Worm (Caenorhabditis elegans) whole organism, L2 larva: Measurements from ENCODE around the gene col-68.

ENCODE experiments used
- C34F6.9 ChIP-seq: fragments of 150-350 bp; optimal IDR thresholded peaks from 2 replicates; lab custom pipeline; 2014; ENCODE audit warnings: missing biosample characterization, missing genetic modification characterization
- F13H6.1 ChIP-seq: sonication (generic microtip); optimal IDR thresholded peaks from 2 replicates; lab custom pipeline; 2016; ENCODE audit warnings: missing genetic modification characterization, missing compliant biosample characterization
- Y55F3AM.14 ChIP-seq: fragments of 200-800 bp; sonication (Bioruptor generic); optimal IDR thresholded peaks from 2 replicates; lab custom pipeline; 2018; ENCODE audit warnings: mild to moderate bottlenecking, missing genetic modification characterization, missing compliant biosample characterization
- ZK546.5 ChIP-seq: sonication (generic microtip); optimal IDR thresholded peaks from 2 replicates; lab custom pipeline; 2017; ENCODE audit warnings: missing biosample characterization, missing genetic modification characterization
- aly-2 ChIP-seq: fragments of 150-350 bp; optimal IDR thresholded peaks from 2 replicates; lab custom pipeline; 2014; ENCODE audit warnings: missing biosample characterization, missing genetic modification characterization
- ama-1 ChIP-seq: fragments of 150-350 bp; optimal IDR thresholded peaks from 2 replicates; lab custom pipeline; 2018; ENCODE audit warnings: inconsistent platforms
- blmp-1 ChIP-seq: sonication (generic microtip); optimal IDR thresholded peaks from 2 replicates; lab custom pipeline; 2017; ENCODE audit warnings: missing genetic modification characterization, mild to moderate bottlenecking, missing compliant biosample characterization, antibody characterized with exemption, moderate library complexity; ENCODE audit not compliant: insufficient read depth
- ceh-16 ChIP-seq: fragments of 150-350 bp; optimal IDR thresholded peaks from 2 replicates; lab custom pipeline; 2014; ENCODE audit warnings: missing biosample characterization, missing genetic modification characterization
- ceh-82 ChIP-seq: fragments of 150-350 bp; optimal IDR thresholded peaks from 2 replicates; lab custom pipeline; 2014; ENCODE audit warnings: missing biosample characterization, missing genetic modification characterization
- crh-2 ChIP-seq: sonication (generic microtip); optimal IDR thresholded peaks from 2 replicates; lab custom pipeline; 2017; ENCODE audit warnings: missing biosample characterization, missing genetic modification characterization
- elt-1 ChIP-seq: fragments of 150-350 bp; optimal IDR thresholded peaks from 2 replicates; lab custom pipeline; 2014; ENCODE audit warnings: missing biosample characterization, missing genetic modification characterization
- fos-1 ChIP-seq: fragments of 150-350 bp; optimal IDR thresholded peaks from 2 replicates; lab custom pipeline; 2014; ENCODE audit warnings: missing biosample characterization, missing genetic modification characterization
- gmeb-1 ChIP-seq: fragments of 150-350 bp; optimal IDR thresholded peaks from 2 replicates; lab custom pipeline; 2014; ENCODE audit warnings: missing biosample characterization, missing genetic modification characterization
- lin-11 ChIP-seq: fragments of 150-350 bp; sonication (generic microtip); optimal IDR thresholded peaks from 2 replicates; lab custom pipeline; 2014; ENCODE audit warnings: missing biosample characterization, missing genetic modification characterization, inconsistent platforms, mixed read lengths
- lin-39 ChIP-seq: fragments of 150-350 bp; optimal IDR thresholded peaks from 2 replicates; lab custom pipeline; 2014; ENCODE audit warnings: missing biosample characterization, missing genetic modification reagents, missing genetic modification characterization
- lsy-2 ChIP-seq, 2 experiments: fragments of 150-350 bp in 1 of 2; sonication (generic microtip) in 1 of 2; optimal IDR thresholded peaks; 2 replicates each; lab custom pipeline; 2014 to 2017; ENCODE audit warnings: missing biosample characterization in 2 of 2, missing genetic modification characterization in 2 of 2
- mab-5 ChIP-seq: fragments of 150-350 bp; optimal IDR thresholded peaks from 2 replicates; lab custom pipeline; 2014; ENCODE audit warnings: missing biosample characterization, missing genetic modification characterization
- mbf-1 ChIP-seq: sonication (generic microtip); optimal IDR thresholded peaks from 2 replicates; lab custom pipeline; 2017; ENCODE audit warnings: missing biosample characterization, missing genetic modification characterization
- mdl-1 ChIP-seq, 2 experiments: fragments of 150-350 bp in 1 of 2; sonication (generic microtip) in 1 of 2; optimal IDR thresholded peaks; 2 replicates each; lab custom pipeline; 2017; ENCODE audit warnings: missing biosample characterization in 2 of 2, missing genetic modification characterization in 2 of 2
- nhr-11 ChIP-seq: fragments of 150-350 bp; optimal IDR thresholded peaks from 2 replicates; lab custom pipeline; 2014; ENCODE audit warnings: missing biosample characterization, missing genetic modification characterization
- nhr-129 ChIP-seq: fragments of 150-350 bp; optimal IDR thresholded peaks from 2 replicates; lab custom pipeline; 2014; ENCODE audit warnings: missing biosample characterization, missing genetic modification characterization
- nhr-21 ChIP-seq: fragments of 150-350 bp; optimal IDR thresholded peaks from 2 replicates; lab custom pipeline; 2014; ENCODE audit warnings: missing biosample characterization, missing genetic modification characterization
- nhr-23 ChIP-seq: fragments of 150-350 bp; optimal IDR thresholded peaks from 2 replicates; lab custom pipeline; 2014; ENCODE audit warnings: missing biosample characterization, missing genetic modification reagents, missing genetic modification characterization
- nhr-25 ChIP-seq: fragments of 150-350 bp; sonication (generic microtip); optimal IDR thresholded peaks from 3 replicates; lab custom pipeline; 2014; ENCODE audit warnings: missing biosample characterization, missing genetic modification characterization
- nhr-6 ChIP-seq: fragments of 150-350 bp; optimal IDR thresholded peaks from 2 replicates; lab custom pipeline; 2014; ENCODE audit warnings: missing biosample characterization, missing genetic modification characterization
- nhr-77 ChIP-seq: fragments of 150-350 bp; optimal IDR thresholded peaks from 2 replicates; lab custom pipeline; 2014; ENCODE audit warnings: missing biosample characterization, missing genetic modification characterization
- skn-1 ChIP-seq: sonication (generic microtip); optimal IDR thresholded peaks from 2 replicates; lab custom pipeline; 2017; ENCODE audit warnings: missing biosample characterization, missing genetic modification characterization
- sma-3 ChIP-seq: sonication (generic microtip); optimal IDR thresholded peaks from 2 replicates; lab custom pipeline; 2016; ENCODE audit warnings: missing genetic modification reagents, missing genetic modification characterization, missing compliant biosample characterization
- snpc-4 ChIP-seq: fragments of 150-350 bp; optimal IDR thresholded peaks from 2 replicates; lab custom pipeline; 2014; ENCODE audit warnings: missing biosample characterization, missing genetic modification characterization
- unc-55 ChIP-seq: fragments of 150-350 bp; sonication (generic microtip); optimal IDR thresholded peaks from 3 replicates; lab custom pipeline; 2014; ENCODE audit warnings: missing biosample characterization, missing genetic modification reagents, missing genetic modification characterization
- unc-62 ChIP-seq: fragments of 150-350 bp; optimal IDR thresholded peaks from 2 replicates; lab custom pipeline; 2014; ENCODE audit warnings: missing biosample characterization, missing genetic modification reagents, missing genetic modification characterization
- ztf-1 ChIP-seq: fragments of 200-800 bp; sonication (Bioruptor generic); conservative IDR thresholded peaks from 2 replicates; pipeline ENCODE4 v1.3.6; 2022; ENCODE audit warnings: missing genetic modification characterization, missing compliant biosample characterization
- ztf-4 ChIP-seq: fragments of 150-350 bp; optimal IDR thresholded peaks from 2 replicates; lab custom pipeline; 2014; ENCODE audit warnings: missing biosample characterization, missing genetic modification characterization

Gene col-68

DNA sequence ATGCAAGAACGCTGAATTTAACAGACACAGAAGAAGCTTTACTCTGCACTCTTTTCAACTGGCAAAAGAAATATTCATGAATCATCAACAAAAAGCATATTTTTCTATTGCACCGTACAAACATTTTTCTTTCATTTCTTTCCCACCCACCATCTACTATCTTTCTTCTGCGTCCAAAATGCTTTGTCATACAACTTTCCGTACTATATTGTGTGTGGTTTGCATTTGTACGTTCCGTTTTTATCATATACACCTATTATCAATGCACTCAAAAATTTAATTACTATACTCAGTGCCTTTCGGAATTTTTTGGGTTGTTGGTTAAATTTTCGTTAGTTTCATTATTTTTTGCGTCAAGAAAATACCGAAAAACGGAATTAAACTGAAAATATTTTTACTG lies 36.7 kb upstream of the col-68 start:
- TF ChIP-seq fos-1: peak; percentile 91
- TF ChIP-seq ztf-4: no peak
- TF ChIP-seq, all 48 proteins: peak for 1

DNA sequence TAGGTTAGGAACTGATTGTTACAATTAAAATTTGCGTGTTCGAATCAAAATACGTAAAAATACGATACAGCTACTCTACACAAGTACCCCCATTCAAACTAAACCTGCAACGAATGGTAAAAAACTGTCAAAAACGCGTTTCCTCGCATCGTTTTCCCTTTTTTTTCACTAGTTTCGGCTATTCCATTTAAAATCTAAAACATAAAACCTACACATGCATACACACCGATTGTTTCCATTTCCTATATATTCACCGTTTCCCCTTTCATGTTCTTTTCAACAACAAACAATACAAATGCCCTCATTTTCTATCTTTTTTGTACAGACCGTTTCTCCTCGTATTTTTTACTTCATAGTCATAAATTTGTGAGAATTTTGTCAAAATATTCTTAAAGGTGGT lies 35.6 kb upstream of the col-68 start:
- TF ChIP-seq gmeb-1 (tag; lab: Kevin White, UChicago): no peak
- no peak for TF ChIP-seq mdl-1 (tag; optimal IDR thresholded peaks at IDR 0.05; lab: Kevin White, UChicago)
- no peak for TF ChIP-seq lin-11 (tag; lab: Kevin White, UChicago)
- no peak for TF ChIP-seq mbf-1
- no peak for TF ChIP-seq ceh-82 (tag; lab: Kevin White, UChicago)
- TF ChIP-seq ztf-1 (GFP tag; lab: Robert Waterston, UW): no peak
- no peak for TF ChIP-seq nhr-25
- TF ChIP-seq elt-1 (tag; lab: Kevin White, UChicago): no peak
- TF ChIP-seq ztf-4: no peak

DNA sequence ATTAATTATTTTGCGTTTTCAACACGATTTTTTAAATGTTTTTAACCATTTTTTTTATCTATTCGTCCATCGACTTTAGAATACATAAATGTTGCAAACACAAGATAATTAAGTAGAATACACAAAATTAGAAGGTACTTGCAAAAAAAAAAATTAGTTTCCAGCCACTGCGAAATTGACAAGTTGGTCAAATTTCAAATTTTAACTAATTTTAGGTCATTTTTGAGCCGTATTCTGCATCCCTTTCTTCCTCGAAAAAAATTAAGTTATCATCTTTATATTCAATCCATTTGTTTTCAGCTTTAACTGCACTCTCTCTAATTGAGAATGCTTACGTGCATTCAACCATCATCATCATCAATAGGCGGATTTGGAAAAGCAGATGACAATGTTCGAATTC lies 35.0 kb upstream of the col-68 start, which contains the start of gene egl-26:
Gene egl-26 (plus strand): TSS at position 301 of the 400 bp plus-strand sequence.
- no peak for TF ChIP-seq fos-1
- TF ChIP-seq mab-5 (tag; lab: Kevin White, UChicago): no peak
- TF ChIP-seq nhr-21 (tag; lab: Kevin White, UChicago): no peak
- TF ChIP-seq sma-3 (GFP tag; lab: Kevin White, UChicago): no peak
- no peak for TF ChIP-seq unc-55 (GFP tag; lab: Kevin White, UChicago)
- no peak for TF ChIP-seq blmp-1 (tag; lab: Kevin White, UChicago)
- TF ChIP-seq ceh-82 (tag; lab: Kevin White, UChicago): no peak
- TF ChIP-seq unc-62: no peak
- TF ChIP-seq Y55F3AM.14: no peak
- TF ChIP-seq lin-39: no peak
- TF ChIP-seq elt-1 (tag; lab: Kevin White, UChicago): no peak
- TF ChIP-seq lin-11 (tag; lab: Kevin White, UChicago): no peak

DNA sequence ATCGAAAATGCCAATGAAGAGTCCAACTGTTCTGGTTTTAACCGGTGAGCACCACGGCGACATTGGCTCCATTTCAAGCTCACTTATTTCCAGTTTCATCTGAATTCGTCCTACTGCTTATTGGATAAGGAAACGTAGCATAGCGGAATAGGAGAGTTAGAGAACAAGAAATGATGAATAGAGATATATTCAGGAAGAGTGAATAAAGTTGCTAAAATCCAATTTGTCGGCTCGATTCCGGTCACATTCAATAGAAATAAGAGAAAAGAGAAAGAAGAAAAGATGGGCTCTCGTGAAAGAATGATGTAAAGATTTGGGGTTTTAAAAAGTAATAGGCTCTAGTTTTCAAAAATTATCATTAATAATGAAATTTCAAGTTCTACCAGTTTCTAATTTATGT lies 31.0 kb upstream of the col-68 start:
- TF ChIP-seq nhr-25: no peak
- no peak for TF ChIP-seq nhr-11 (tag; lab: Kevin White, UChicago)
- no peak for TF ChIP-seq nhr-6 (tag; lab: Kevin White, UChicago)
- TF ChIP-seq F13H6.1 (tag; lab: Kevin White, UChicago): peak; percentile 6
- TF ChIP-seq fos-1: no peak

DNA sequence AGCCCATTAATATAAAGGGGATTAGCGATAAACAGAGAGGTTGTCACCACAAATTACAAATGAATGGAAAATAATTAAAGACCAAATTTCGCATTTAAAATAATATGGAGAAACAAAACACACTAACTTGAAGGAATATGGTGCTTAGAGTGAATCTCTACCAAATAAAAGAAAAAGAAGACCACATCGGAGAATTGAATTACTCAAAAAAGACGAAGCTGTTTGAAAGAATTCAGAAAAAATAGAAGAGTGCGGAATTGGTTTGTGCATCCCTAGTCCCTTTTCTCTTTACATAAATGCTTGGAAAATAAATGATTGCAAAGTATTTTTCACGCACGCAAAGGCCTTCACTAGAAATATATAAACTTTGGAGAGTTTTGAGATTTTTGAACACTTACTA lies 30.4 kb upstream of the col-68 start:
- TF ChIP-seq lin-39: no peak
- TF ChIP-seq, all 48 proteins: peak for 0

DNA sequence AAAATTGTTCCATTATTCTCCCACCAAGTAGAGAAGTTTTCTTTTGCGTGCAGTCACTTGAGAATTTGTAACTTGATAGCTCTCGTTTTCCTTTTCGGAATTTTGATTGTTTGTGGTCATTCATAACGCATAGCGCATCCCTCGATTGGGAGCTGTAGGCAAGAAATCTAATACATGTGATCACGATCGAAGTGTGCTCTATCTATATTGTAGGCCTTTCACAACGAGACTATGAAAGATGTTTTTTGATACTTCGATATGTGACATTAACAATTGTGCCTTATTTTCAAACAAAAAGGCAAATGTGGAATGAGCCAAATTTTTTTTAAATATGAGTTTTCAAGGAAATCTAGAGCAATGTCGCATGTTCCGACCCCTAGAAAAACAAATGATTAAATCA lies 28.5 kb upstream of the col-68 start:
- TF ChIP-seq ztf-4: no peak
- no peak for TF ChIP-seq lsy-2 (tag; optimal IDR thresholded peaks at IDR 0.05; lab: Kevin White, UChicago)
- no peak for TF ChIP-seq nhr-129

DNA sequence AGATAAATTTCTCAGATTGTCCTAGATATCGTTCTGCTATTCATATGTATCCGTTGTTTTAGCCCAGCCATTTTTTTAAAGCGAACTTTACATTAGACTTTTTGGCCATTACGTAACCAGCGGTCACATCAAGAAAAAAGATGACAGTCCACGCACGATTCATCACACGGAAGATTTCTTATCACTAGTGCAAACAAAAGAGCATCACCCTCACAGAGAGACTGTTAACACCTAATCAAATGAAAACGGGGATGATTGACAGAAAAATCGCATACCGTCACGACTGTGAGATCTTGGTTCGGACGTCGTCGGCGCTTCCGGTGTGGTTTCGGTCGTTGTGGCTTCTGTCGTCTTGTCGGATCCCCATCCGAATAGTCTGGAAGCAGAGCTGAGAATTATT lies 27.7 kb upstream of the col-68 start:
- TF ChIP-seq fos-1: peak; percentile 66
- no peak for TF ChIP-seq ceh-82 (tag; lab: Kevin White, UChicago)

DNA sequence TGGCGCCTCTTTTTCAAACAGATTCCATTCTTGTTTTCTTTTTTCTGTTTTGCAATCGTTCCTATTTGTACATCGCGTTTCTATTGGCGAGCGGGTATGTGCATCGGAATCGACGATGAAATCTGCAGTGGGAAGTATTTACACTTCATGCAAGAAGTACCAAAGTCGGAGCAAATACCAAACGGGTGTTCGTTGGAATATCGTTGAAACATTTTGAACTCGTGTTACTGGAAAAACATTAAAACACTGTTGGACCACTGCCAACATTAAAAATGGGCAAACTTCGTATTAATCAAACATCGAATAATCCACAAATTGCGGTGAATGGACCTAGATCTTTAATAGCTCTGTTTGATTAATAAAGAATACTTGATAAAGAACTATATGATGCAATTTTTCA lies 25.2 kb upstream of the col-68 start, which contains the start of gene C23H3.9:
Gene C23H3.9 (minus strand): TSS at position 101 of the 400 bp plus-strand sequence.
- TF ChIP-seq snpc-4 (no peak), C34F6.9 (tag; lab: Kevin White, UChicago) (no peak), skn-1 (tag; lab: Kevin White, UChicago) (no peak), unc-62 (no peak), ztf-1 (GFP tag; lab: Robert Waterston, UW) (no peak), ama-1 (lab: Kevin White, UChicago) (no peak), unc-55 (GFP tag; lab: Kevin White, UChicago) (no peak), fos-1 (no peak), aly-2 (no peak), crh-2 (tag; lab: Kevin White, UChicago) (no peak), ztf-4 (no peak), ZK546.5 (no peak), nhr-77 (no peak), elt-1 (tag; lab: Kevin White, UChicago) (no peak), ceh-16 (tag; lab: Kevin White, UChicago) (no peak), nhr-23 (no peak)
- TF ChIP-seq, all 48 proteins: peak for 0
